Worm (Caenorhabditis elegans): ENCODE data around the gene rfk-1.

DNA sequence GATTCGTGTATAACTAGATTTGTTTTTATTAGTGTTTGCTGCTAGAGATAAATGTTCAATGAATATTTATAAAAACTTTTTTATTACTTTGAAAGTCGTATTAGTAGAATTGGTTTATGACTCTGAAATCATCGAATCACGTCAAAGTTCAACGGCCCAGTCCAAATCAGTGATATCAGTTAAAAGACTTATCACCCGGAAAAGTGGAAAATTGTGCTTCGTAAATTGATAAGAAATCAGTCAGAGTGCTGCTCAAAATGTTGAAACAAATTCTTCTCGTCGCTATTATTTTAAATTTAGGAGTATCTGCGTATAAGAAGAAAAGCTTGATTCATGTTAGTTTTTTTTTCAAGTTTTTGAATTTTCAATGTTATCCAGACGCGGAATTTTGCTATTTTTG is 21.0 kb downstream of the rfk-1 start, which contains the start of gene R10H10.3:
- no peak for TF ChIP-seq W03F9.2 (tag; optimal IDR thresholded peaks at IDR 0.05)
- TF ChIP-seq him-1 (tag; optimal IDR thresholded peaks at IDR 0.05), result no peak
- TF ChIP-seq dao-5 (tag; optimal IDR thresholded peaks at IDR 0.05), result no peak

Data from whole organism, L4/young adult.